Fruit fly (Drosophila melanogaster) whole organism, wandering third instar larva: ENCODE measurements around the gene yrt.

Source experiments
- CG9705 ChIP-seq: fragments of 200-800 bp; sonication (Bioruptor generic); optimal IDR thresholded peaks from 2 replicates; lab custom pipeline; 2018; ENCODE audit warnings: missing biosample characterization, mild to moderate bottlenecking, missing genetic modification characterization
- Myc ChIP-seq: fragments of >200 bp; optimal IDR thresholded peaks from 2 replicates; lab custom pipeline; 2017
- dmrt93B ChIP-seq: fragments of 200-800 bp; sonication (Bioruptor generic); optimal IDR thresholded peaks from 2 replicates; lab custom pipeline; 2018; ENCODE audit warnings: missing biosample characterization, mild to moderate bottlenecking, missing genetic modification characterization
- lola ChIP-seq: fragments of >200 bp; optimal IDR thresholded peaks from 2 replicates; lab custom pipeline; 2017; ENCODE audit warnings: missing biosample characterization, missing genetic modification characterization
- psq ChIP-seq: fragments of 200-800 bp; sonication (Bioruptor generic); optimal IDR thresholded peaks from 3 replicates; lab custom pipeline; 2017; ENCODE audit warnings: missing biosample characterization, mild to moderate bottlenecking, missing genetic modification characterization, moderate library complexity
- woc ChIP-seq: sonication (Bioruptor generic); optimal IDR thresholded peaks from 2 replicates; lab custom pipeline; 2016; ENCODE audit warnings: missing biosample characterization, mild to moderate bottlenecking, missing genetic modification characterization

dm6 chr3R:13433623-13434022 is 1.2 kb downstream of the yrt start:
- TF ChIP-seq psq (GFP tag; lab: Kevin White, UChicago) (peak; percentile 52), CG9705 (GFP tag; lab: Kevin White, UChicago) (no peak), dmrt93B (no peak), Myc (lab: Kevin White, UChicago) (no peak), woc (no peak), lola (GFP tag; lab: Kevin White, UChicago) (no peak)
